1 worm cellular context compared by ENCODE assay signal in the genomic region with DNA sequence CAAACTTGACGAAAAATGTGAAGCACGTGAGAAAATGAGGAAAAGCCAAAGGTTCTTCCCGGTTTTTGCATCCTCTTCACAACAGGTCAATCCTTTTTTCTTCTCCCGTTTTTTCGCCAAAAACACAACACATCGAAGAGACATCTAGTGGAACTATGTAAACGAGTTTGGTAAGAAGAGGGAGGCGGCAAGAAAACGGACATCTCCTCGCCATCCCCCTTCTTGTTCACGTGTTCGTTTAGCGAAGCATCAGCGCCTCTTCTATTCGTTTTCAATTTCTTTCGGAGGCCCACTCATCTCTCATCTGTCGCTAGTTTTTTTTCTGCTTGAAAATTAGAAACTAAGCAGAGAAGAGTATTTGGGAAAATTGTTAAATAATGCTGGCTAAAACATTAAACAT.
A peak's percentile ranks its signal among the peaks of the same experiment; 100 is the strongest.
TF ChIP-seq lines count a peak whose summit lies in the region.

No protein-coding gene starts in this region.

TF ChIP-seq in whole organism, L4 larva, 104 proteins besides CTCF, POLR2A, EP300 and RAD21 (continued from another document):
- no peak for TF ChIP-seq daf-16 (GFP tag; optimal IDR thresholded peaks at IDR 0.05; lab: Kevin White, UChicago)
- TF ChIP-seq daf-16 (tag; optimal IDR thresholded peaks at IDR 0.05; lab: Kevin White, UChicago), result no peak
- TF ChIP-seq duxl-1 (tag; optimal IDR thresholded peaks at IDR 0.05; lab: Kevin White, UChicago; ENCODE audit: poor library complexity), result no peak
- no peak for TF ChIP-seq ama-1 (optimal IDR thresholded peaks at IDR 0.05; lab: Kevin White, UChicago)
- no peak for TF ChIP-seq F10B5.3 (tag; optimal IDR thresholded peaks at IDR 0.05; lab: Kevin White, UChicago)
- TF ChIP-seq dmd-8 (GFP tag; IDR thresholded peaks at IDR 0.05; lab: Robert Waterston, UW), result no peak
- no peak for TF ChIP-seq tag-97 (GFP tag; IDR thresholded peaks at IDR 0.05; lab: Robert Waterston, UW)
- no peak for TF ChIP-seq nhr-25 (tag; optimal IDR thresholded peaks at IDR 0.05; lab: Kevin White, UChicago; ENCODE audit: borderline replicate concordance, insufficient read depth)
- TF ChIP-seq hlh-30 (tag; optimal IDR thresholded peaks at IDR 0.05; lab: Kevin White, UChicago; ENCODE audit: insufficient read depth), result peak; percentile 53
- TF ChIP-seq nhr-102 (tag; optimal IDR thresholded peaks at IDR 0.05; lab: Kevin White, UChicago), result no peak
- TF ChIP-seq hmg-1.1 (GFP tag; IDR thresholded peaks at IDR 0.05; lab: Robert Waterston, UW), result 0 out of 2 replicates have a peak, but pooled peaks have one; percentile 21
- TF ChIP-seq fos-1 (tag; optimal IDR thresholded peaks at IDR 0.05; lab: Kevin White, UChicago), result no peak
- TF ChIP-seq snpc-4 (tag; optimal IDR thresholded peaks at IDR 0.05; lab: Kevin White, UChicago), result no peak
TF ChIP-seq in whole organism, L4 larva: peak in this region for 10.
